Worm (Caenorhabditis elegans) whole organism, late embryonic: ENCODE results near the gene M162.5.

ENCODE experiments used
- K02D7.2 ChIP-seq: sonication (generic microtip); optimal IDR thresholded peaks from 2 replicates; lab custom pipeline; 2017; ENCODE audit warnings: mild to moderate bottlenecking, missing genetic modification characterization, missing compliant biosample characterization
- K09A11.1 ChIP-seq: sonication (generic microtip); optimal IDR thresholded peaks from 2 replicates; lab custom pipeline; 2017; ENCODE audit warnings: antibody characterized with exemption, mild to moderate bottlenecking, missing genetic modification characterization, missing compliant biosample characterization; ENCODE audit not compliant: insufficient read depth
- Y22D7AL.16 ChIP-seq: sonication (generic microtip); optimal IDR thresholded peaks from 2 replicates; lab custom pipeline; 2016; ENCODE audit warnings: missing genetic modification characterization, missing compliant biosample characterization
- ahr-1 ChIP-seq: sonication (generic microtip); optimal IDR thresholded peaks from 2 replicates; lab custom pipeline; 2016; ENCODE audit warnings: missing genetic modification characterization, missing compliant biosample characterization
- ama-1 ChIP-seq: fragments of 150-350 bp; optimal IDR thresholded peaks from 2 replicates; lab custom pipeline; 2014
- ceh-18 ChIP-seq: sonication (generic microtip); optimal IDR thresholded peaks from 2 replicates; lab custom pipeline; 2016; ENCODE audit warnings: missing genetic modification characterization, missing compliant biosample characterization
- ceh-19 ChIP-seq: fragments of 200-800 bp; sonication (Bioruptor generic); optimal IDR thresholded peaks from 2 replicates; lab custom pipeline; 2018; ENCODE audit warnings: mild to moderate bottlenecking, missing genetic modification characterization, missing compliant biosample characterization
- ceh-2 ChIP-seq: sonication (generic microtip); optimal IDR thresholded peaks from 2 replicates; lab custom pipeline; 2016; ENCODE audit warnings: missing genotype, missing genetic modification characterization, missing compliant biosample characterization
- ceh-30 ChIP-seq: fragments of 150-350 bp; optimal IDR thresholded peaks from 2 replicates; lab custom pipeline; 2014; ENCODE audit warnings: missing biosample characterization, missing genetic modification characterization
- ceh-34 ChIP-seq: sonication (generic microtip); optimal IDR thresholded peaks from 2 replicates; lab custom pipeline; 2016; ENCODE audit warnings: mild to moderate bottlenecking, missing genetic modification characterization, missing compliant biosample characterization
- ceh-45 ChIP-seq: fragments of 200-800 bp; sonication (Bioruptor generic); IDR thresholded peaks from 2 replicates; pipeline ENCODE4 v1.3.6; 2022; ENCODE audit warnings: missing genetic modification reagents, missing genetic modification characterization, missing compliant biosample characterization
- ceh-48 ChIP-seq: sonication (generic microtip); optimal IDR thresholded peaks from 2 replicates; lab custom pipeline; 2016; ENCODE audit warnings: missing genetic modification characterization, inconsistent platforms, missing compliant biosample characterization
- ceh-6 ChIP-seq: fragments of 200-800 bp; sonication (Bioruptor generic); optimal IDR thresholded peaks from 2 replicates; lab custom pipeline; 2018; ENCODE audit warnings: mild to moderate bottlenecking, missing genetic modification characterization, missing compliant biosample characterization
- ceh-9 ChIP-seq: sonication (generic microtip); optimal IDR thresholded peaks from 2 replicates; lab custom pipeline; 2016; ENCODE audit warnings: mild to moderate bottlenecking, missing genetic modification characterization, inconsistent platforms, missing compliant biosample characterization
- che-1 ChIP-seq: sonication (generic microtip); optimal IDR thresholded peaks from 2 replicates; lab custom pipeline; 2016; ENCODE audit warnings: mild to moderate bottlenecking, missing genetic modification characterization, missing compliant biosample characterization
- dmd-4 ChIP-seq: sonication (generic microtip); optimal IDR thresholded peaks from 2 replicates; lab custom pipeline; 2016; ENCODE audit warnings: borderline replicate concordance, missing genetic modification characterization, missing compliant biosample characterization
- elt-2 ChIP-seq: sonication (generic microtip); optimal IDR thresholded peaks from 2 replicates; lab custom pipeline; 2016; ENCODE audit warnings: missing genetic modification reagents, missing genetic modification characterization, missing compliant biosample characterization
- elt-4 ChIP-seq: sonication (generic microtip); optimal IDR thresholded peaks from 2 replicates; lab custom pipeline; 2016; ENCODE audit warnings: missing genetic modification characterization, missing compliant biosample characterization
- ets-4 ChIP-seq: sonication (generic microtip); optimal IDR thresholded peaks from 2 replicates; lab custom pipeline; 2016; ENCODE audit warnings: missing genetic modification characterization, missing compliant biosample characterization
- eyg-1 ChIP-seq: sonication (generic microtip); optimal IDR thresholded peaks from 2 replicates; lab custom pipeline; 2016; ENCODE audit warnings: missing genotype, missing genetic modification characterization, missing compliant biosample characterization
- fax-1 ChIP-seq: sonication (generic microtip); optimal IDR thresholded peaks from 2 replicates; lab custom pipeline; 2016; ENCODE audit warnings: missing genotype, missing genetic modification characterization, missing compliant biosample characterization
- fkh-6 ChIP-seq: sonication (generic microtip); optimal IDR thresholded peaks from 2 replicates; lab custom pipeline; 2016; ENCODE audit warnings: missing genetic modification characterization, missing compliant biosample characterization
- hlh-30 ChIP-seq: sonication (generic microtip); optimal IDR thresholded peaks from 2 replicates; lab custom pipeline; 2017; ENCODE audit warnings: antibody characterized with exemption, missing genetic modification characterization, missing compliant biosample characterization; ENCODE audit not compliant: insufficient read depth
- hlh-6 ChIP-seq: sonication (generic microtip); optimal IDR thresholded peaks from 2 replicates; lab custom pipeline; 2016; ENCODE audit warnings: missing genotype, missing genetic modification characterization, missing compliant biosample characterization
- hlh-8 ChIP-seq: sonication (generic microtip); optimal IDR thresholded peaks from 2 replicates; lab custom pipeline; 2016; ENCODE audit warnings: missing genotype, missing genetic modification characterization, missing compliant biosample characterization
- madf-2 ChIP-seq: sonication (generic microtip); optimal IDR thresholded peaks from 2 replicates; lab custom pipeline; 2017; ENCODE audit warnings: missing genetic modification characterization, missing compliant biosample characterization
- mec-3 ChIP-seq: sonication (generic microtip); optimal IDR thresholded peaks from 2 replicates; lab custom pipeline; 2016; ENCODE audit warnings: borderline replicate concordance, missing genetic modification characterization, missing compliant biosample characterization
- nhr-11 ChIP-seq: fragments of 150-350 bp; optimal IDR thresholded peaks from 2 replicates; lab custom pipeline; 2014; ENCODE audit warnings: missing biosample characterization, missing genetic modification characterization
- odd-2 ChIP-seq: sonication (generic microtip); optimal IDR thresholded peaks from 2 replicates; lab custom pipeline; 2017; ENCODE audit warnings: antibody characterized with exemption, mild to moderate bottlenecking, missing genetic modification characterization, missing compliant biosample characterization
- pat-9 ChIP-seq: fragments of 200-800 bp; sonication (Bioruptor generic); optimal IDR thresholded peaks from 2 replicates; lab custom pipeline; 2018; ENCODE audit warnings: mild to moderate bottlenecking, missing genetic modification characterization, moderate library complexity, missing compliant biosample characterization
- pha-2 ChIP-seq: sonication (generic microtip); optimal IDR thresholded peaks from 2 replicates; lab custom pipeline; 2017; ENCODE audit warnings: mild to moderate bottlenecking, missing genetic modification characterization, missing compliant biosample characterization
- pros-1 ChIP-seq: fragments of 150-350 bp; optimal IDR thresholded peaks from 2 replicates; lab custom pipeline; 2014; ENCODE audit warnings: missing biosample characterization, missing genetic modification reagents, missing genetic modification characterization
- rnt-1 ChIP-seq: sonication (generic microtip); optimal IDR thresholded peaks from 2 replicates; lab custom pipeline; 2016; ENCODE audit warnings: missing genetic modification characterization, missing compliant biosample characterization
- sdc-2 ChIP-seq: sonication (generic microtip); optimal IDR thresholded peaks from 2 replicates; lab custom pipeline; 2016; ENCODE audit warnings: missing genotype, missing genetic modification characterization, missing compliant biosample characterization
- sox-2 ChIP-seq: fragments of 200-800 bp; sonication (Bioruptor generic); IDR thresholded peaks from 2 replicates; pipeline ENCODE4 v1.3.6; 2022; ENCODE audit warnings: missing genetic modification reagents, missing genetic modification characterization, missing compliant biosample characterization
- sox-4 ChIP-seq: sonication (generic microtip); optimal IDR thresholded peaks from 2 replicates; lab custom pipeline; 2017; ENCODE audit warnings: mild to moderate bottlenecking, missing genetic modification characterization, inconsistent platforms, missing compliant biosample characterization
- syd-9 ChIP-seq: sonication (generic microtip); optimal IDR thresholded peaks from 2 replicates; lab custom pipeline; 2016; ENCODE audit warnings: mild to moderate bottlenecking, missing genetic modification characterization, moderate library complexity, missing compliant biosample characterization
- tbx-2 ChIP-seq: sonication (generic microtip); optimal IDR thresholded peaks from 2 replicates; lab custom pipeline; 2016; ENCODE audit warnings: missing genetic modification characterization, missing compliant biosample characterization
- unc-42 ChIP-seq: sonication (generic microtip); optimal IDR thresholded peaks from 2 replicates; lab custom pipeline; 2016; ENCODE audit warnings: missing genotype, missing genetic modification characterization, missing compliant biosample characterization
- unc-86 ChIP-seq: sonication (generic microtip); optimal IDR thresholded peaks from 2 replicates; lab custom pipeline; 2016; ENCODE audit warnings: missing genetic modification characterization, missing compliant biosample characterization
- ztf-16 ChIP-seq: sonication (generic microtip); optimal IDR thresholded peaks from 2 replicates; lab custom pipeline; 2017; ENCODE audit warnings: missing genetic modification characterization, missing compliant biosample characterization

Gene M162.5

ce11 chrV:19794931-19795330, 34.1 kb downstream of the M162.5 start, which contains the start of gene M162.7:
Gene M162.7, minus strand, starts transcription at chrV:19795031.
- TF ChIP-seq ceh-48 (tag; lab: Kevin White, UChicago) (no peak), ets-4 (no peak)

ce11 chrV:19801033-19801432, 40.2 kb downstream of the M162.5 start, which contains the start of gene Y116F11B.2:
Gene Y116F11B.2, minus strand, starts transcription at chrV:19801133.
- TF ChIP-seq ceh-6 (GFP tag; lab: Kevin White, UChicago) (no peak), ahr-1 (no peak), eyg-1 (tag; lab: Kevin White, UChicago) (no peak), sox-4 (no peak), unc-42 (no peak), Y22D7AL.16 (tag; lab: Kevin White, UChicago) (no peak), fax-1 (tag; lab: Kevin White, UChicago) (no peak), sox-2 (GFP tag; lab: Robert Waterston, UW) (no peak), ceh-18 (no peak), rnt-1 (tag; lab: Kevin White, UChicago) (no peak), pros-1 (no peak), mec-3 (tag; lab: Kevin White, UChicago) (no peak), ceh-34 (tag; lab: Kevin White, UChicago) (no peak), ceh-30 (no peak)

ce11 chrV:19802797-19803196, 41.9 kb downstream of the M162.5 start:
- TF ChIP-seq ceh-30 (no peak), unc-86 (tag; lab: Kevin White, UChicago) (no peak), K09A11.1 (no peak), che-1 (tag; lab: Kevin White, UChicago) (no peak), ceh-9 (no peak), hlh-8 (tag; lab: Kevin White, UChicago) (no peak), pros-1 (no peak), fkh-6 (tag; lab: Kevin White, UChicago) (no peak)
- TF ChIP-seq, all 69 proteins: peak for 0

- TF ChIP-seq odd-2 (tag; lab: Kevin White, UChicago): no peak
- TF ChIP-seq elt-4: no peak
- TF ChIP-seq dmd-4: no peak
- TF ChIP-seq ceh-45 (GFP tag; lab: Robert Waterston, UW): no peak
- TF ChIP-seq sdc-2: no peak
- no peak for TF ChIP-seq eyg-1 (tag; lab: Kevin White, UChicago)
These were observed 44.7 kb downstream of the M162.5 start for ce11 chrV:19805548-19805947.

- no peak for TF ChIP-seq ceh-30
- TF ChIP-seq ztf-16 (tag; lab: Kevin White, UChicago): no peak
- TF ChIP-seq ceh-45 (GFP tag; lab: Robert Waterston, UW): no peak
- TF ChIP-seq nhr-11 (tag; lab: Kevin White, UChicago): no peak
- no peak for TF ChIP-seq syd-9 (tag; lab: Kevin White, UChicago)
- no peak for TF ChIP-seq tbx-2 (tag; lab: Kevin White, UChicago)
- no peak for TF ChIP-seq hlh-6 (tag; lab: Kevin White, UChicago)
- no peak for TF ChIP-seq madf-2
- no peak for TF ChIP-seq ama-1 (lab: Kevin White, UChicago)
- no peak for TF ChIP-seq hlh-30 (tag; lab: Kevin White, UChicago)
- no peak for TF ChIP-seq pat-9 (tag; lab: Kevin White, UChicago)
- TF ChIP-seq che-1 (tag; lab: Kevin White, UChicago): no peak
- no peak for TF ChIP-seq ceh-2 (tag; lab: Kevin White, UChicago)
- no peak for TF ChIP-seq pha-2 (tag; lab: Kevin White, UChicago)
- no peak for TF ChIP-seq ceh-19
- no peak for TF ChIP-seq unc-42
- TF ChIP-seq dmd-4: no peak
- TF ChIP-seq elt-2 (tag; lab: Kevin White, UChicago): no peak
- TF ChIP-seq K02D7.2 (tag; lab: Kevin White, UChicago): no peak
- no peak for TF ChIP-seq ahr-1
- TF ChIP-seq, all 69 proteins: peak for 0
These were observed 54.0 kb downstream of the M162.5 start, which contains the start of gene daf-28 for ce11 chrV:19814833-19815232. Gene daf-28, plus strand, starts transcription at chrV:19815133.
